Fruit fly (Drosophila melanogaster) whole organism, prepupa: ENCODE results near the gene CG31546.

Experiments
- CG16779 ChIP-seq: fragments of 200-800 bp; sonication (Bioruptor generic); optimal IDR thresholded peaks from 3 replicates; lab custom pipeline; 2017; ENCODE audit warnings: missing biosample characterization, mild to moderate bottlenecking, missing genetic modification characterization
- CG8632 ChIP-seq: fragments of 200-800 bp; sonication (Bioruptor generic); optimal IDR thresholded peaks from 3 replicates; lab custom pipeline; 2016; ENCODE audit warnings: missing biosample characterization, missing genetic modification characterization
- Hr39 ChIP-seq: fragments of 200-800 bp; sonication (Bioruptor generic); optimal IDR thresholded peaks from 2 replicates; lab custom pipeline; 2016; ENCODE audit warnings: missing biosample characterization, missing genetic modification characterization
- eg ChIP-seq: fragments of 200-800 bp; sonication (Bioruptor generic); IDR thresholded peaks from 3 replicates; pipeline ENCODE4 v1.3.6; 2022; ENCODE audit warnings: missing biosample characterization, missing genetic modification characterization
- pdm3 ChIP-seq: fragments of 200-800 bp; sonication (Bioruptor generic); optimal IDR thresholded peaks from 3 replicates; lab custom pipeline; 2016; ENCODE audit warnings: missing biosample characterization, missing genetic modification characterization

DNA sequence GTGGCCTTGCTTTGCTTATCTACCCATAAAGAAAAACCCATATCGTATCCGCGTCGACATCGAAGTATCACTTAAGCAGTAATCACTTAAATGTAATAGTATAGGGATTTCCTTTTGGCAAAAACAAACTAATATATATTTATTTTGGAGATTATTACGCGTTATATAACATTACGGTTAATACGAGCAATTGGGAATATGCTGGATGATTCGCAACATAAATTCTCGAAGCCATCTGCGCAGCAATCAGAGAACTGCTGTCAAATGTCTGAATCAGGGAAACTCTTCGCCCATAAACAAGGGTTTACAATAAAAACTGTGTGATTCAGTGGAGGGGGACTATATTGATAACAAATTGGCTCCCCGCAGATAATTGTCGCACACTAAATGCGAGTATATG, 24.8 kb downstream of the CG31546 start:
- no peak for TF ChIP-seq eg (GFP tag; lab: Robert Waterston, UW)
- no peak for TF ChIP-seq CG16779 (tag; lab: Kevin White, UChicago)
- TF ChIP-seq pdm3 (GFP tag; lab: Kevin White, UChicago) = no peak
- TF ChIP-seq CG8632 (GFP tag; lab: Kevin White, UChicago) = no peak
- TF ChIP-seq Hr39 (GFP tag; lab: Kevin White, UChicago) = no peak
